Fruit fly (Drosophila melanogaster) whole organism, prepupa: ENCODE results near the gene Ugalt.

Experiments used
- Blimp-1 ChIP-seq: fragments of 200-800 bp; sonication (Bioruptor generic); optimal IDR thresholded peaks from 3 replicates; lab custom pipeline; 2017; ENCODE audit warnings: missing biosample characterization, missing genetic modification characterization, mild to moderate bottlenecking, moderate library complexity, missing genetic modification reagents
- CG10669 ChIP-seq: fragments of 200-800 bp; sonication (Bioruptor generic); optimal IDR thresholded peaks from 3 replicates; lab custom pipeline; 2018; ENCODE audit warnings: missing biosample characterization, mild to moderate bottlenecking, missing genetic modification characterization, moderate library complexity
- CG11762 ChIP-seq: fragments of 200-800 bp; sonication (Bioruptor generic); optimal IDR thresholded peaks from 3 replicates; lab custom pipeline; 2016; ENCODE audit warnings: missing biosample characterization, missing genetic modification characterization; ENCODE audit not compliant: insufficient read depth
- CG11902 ChIP-seq: fragments of 200-800 bp; sonication (Bioruptor generic); optimal IDR thresholded peaks from 3 replicates; lab custom pipeline; 2016; ENCODE audit warnings: missing biosample characterization, missing genetic modification characterization
- CG15336 ChIP-seq: fragments of 200-800 bp; sonication (Bioruptor generic); IDR thresholded peaks from 2 replicates; pipeline ENCODE4 v1.3.6; 2022; ENCODE audit warnings: missing biosample characterization, missing genetic modification characterization
- CG1621 ChIP-seq: fragments of 200-800 bp; sonication (Bioruptor generic); optimal IDR thresholded peaks from 3 replicates; lab custom pipeline; 2018; ENCODE audit warnings: missing biosample characterization, mild to moderate bottlenecking, missing genetic modification characterization
- CG16779 ChIP-seq: fragments of 200-800 bp; sonication (Bioruptor generic); optimal IDR thresholded peaks from 3 replicates; lab custom pipeline; 2017; ENCODE audit warnings: missing biosample characterization, mild to moderate bottlenecking, missing genetic modification characterization
- CG32006 ChIP-seq: fragments of 200-800 bp; sonication (Bioruptor generic); optimal IDR thresholded peaks from 3 replicates; lab custom pipeline; 2017; ENCODE audit warnings: missing biosample characterization, mild to moderate bottlenecking, missing genetic modification characterization
- CG34406 ChIP-seq: fragments of 200-800 bp; sonication (Bioruptor generic); optimal IDR thresholded peaks from 3 replicates; lab custom pipeline; 2016; ENCODE audit warnings: missing biosample characterization, missing genetic modification characterization
- CG4318 ChIP-seq: fragments of 200-800 bp; sonication (Bioruptor generic); optimal IDR thresholded peaks from 3 replicates; lab custom pipeline; 2017; ENCODE audit warnings: missing biosample characterization, mild to moderate bottlenecking, missing genetic modification characterization
- CG6163 ChIP-seq: fragments of 200-800 bp; sonication (Bioruptor generic); IDR thresholded peaks from 3 replicates; pipeline ENCODE4 v1.3.6; 2022; ENCODE audit warnings: missing biosample characterization, missing genetic modification characterization
- CG6792 ChIP-seq: fragments of 200-800 bp; sonication (Bioruptor generic); optimal IDR thresholded peaks from 3 replicates; lab custom pipeline; 2016; ENCODE audit warnings: missing biosample characterization, missing genetic modification characterization
- CG6808 ChIP-seq: fragments of 200-800 bp; sonication (Bioruptor generic); optimal IDR thresholded peaks from 3 replicates; lab custom pipeline; 2017; ENCODE audit warnings: missing biosample characterization, missing genetic modification characterization, mild to moderate bottlenecking, moderate library complexity, missing genetic modification reagents
- CG6854 ChIP-seq: fragments of 200-800 bp; sonication (Bioruptor generic); optimal IDR thresholded peaks from 2 replicates; lab custom pipeline; 2017; ENCODE audit warnings: missing biosample characterization, mild to moderate bottlenecking, missing genetic modification characterization
- CG8119 ChIP-seq: fragments of 200-800 bp; sonication (Bioruptor generic); IDR thresholded peaks from 3 replicates; pipeline ENCODE4 v1.3.6; 2022; ENCODE audit warnings: missing biosample characterization, missing genetic modification characterization
- CG8319 ChIP-seq: fragments of 200-800 bp; sonication (Bioruptor generic); optimal IDR thresholded peaks from 3 replicates; lab custom pipeline; 2016; ENCODE audit warnings: missing biosample characterization, missing genetic modification characterization
- CG8632 ChIP-seq: fragments of 200-800 bp; sonication (Bioruptor generic); optimal IDR thresholded peaks from 3 replicates; lab custom pipeline; 2016; ENCODE audit warnings: missing biosample characterization, missing genetic modification characterization
- CG9139 ChIP-seq: fragments of 200-800 bp; sonication (Bioruptor generic); optimal IDR thresholded peaks from 3 replicates; lab custom pipeline; 2017; ENCODE audit warnings: missing biosample characterization, mild to moderate bottlenecking, missing genetic modification characterization
- Eip75B ChIP-seq: fragments of 200-800 bp; sonication (Bioruptor generic); optimal IDR thresholded peaks from 3 replicates; lab custom pipeline; 2016; ENCODE audit warnings: missing biosample characterization, missing genetic modification characterization
- Eip78C ChIP-seq: fragments of 200-800 bp; sonication (Bioruptor generic); peaks from one replicate; lab custom pipeline; 2016; ENCODE audit warnings: missing biosample characterization, missing genetic modification characterization
- Ets21C ChIP-seq: fragments of 200-800 bp; sonication (Bioruptor generic); optimal IDR thresholded peaks from 3 replicates; lab custom pipeline; 2016; ENCODE audit warnings: missing biosample characterization, missing genetic modification characterization
- Ets96B ChIP-seq: fragments of 200-800 bp; optimal IDR thresholded peaks from 2 replicates; lab custom pipeline; 2019; ENCODE audit warnings: missing biosample characterization, mild to moderate bottlenecking, missing genetic modification characterization, moderate library complexity
- Hr38 ChIP-seq: sonication (Bioruptor generic); optimal IDR thresholded peaks from 2 replicates; lab custom pipeline; 2016; ENCODE audit warnings: missing biosample characterization, missing genetic modification characterization
- Hr39 ChIP-seq: fragments of 200-800 bp; sonication (Bioruptor generic); optimal IDR thresholded peaks from 2 replicates; lab custom pipeline; 2016; ENCODE audit warnings: missing biosample characterization, missing genetic modification characterization
- Met ChIP-seq: fragments of 200-800 bp; sonication (Bioruptor generic); optimal IDR thresholded peaks from 3 replicates; lab custom pipeline; 2016; ENCODE audit warnings: missing biosample characterization, missing genetic modification characterization
- OdsH ChIP-seq: fragments of 200-800 bp; sonication (Bioruptor generic); optimal IDR thresholded peaks from 3 replicates; lab custom pipeline; 2016; ENCODE audit warnings: missing biosample characterization, missing genetic modification characterization
- Smox ChIP-seq: fragments of 200-800 bp; sonication (Bioruptor generic); optimal IDR thresholded peaks from 3 replicates; lab custom pipeline; 2016; ENCODE audit warnings: missing biosample characterization, missing genetic modification characterization
- Sox102F ChIP-seq: fragments of 200-800 bp; sonication (Bioruptor generic); optimal IDR thresholded peaks from 2 replicates; lab custom pipeline; 2016; ENCODE audit warnings: missing biosample characterization, mild to moderate bottlenecking, missing genetic modification characterization
- Sox15 ChIP-seq: fragments of 200-800 bp; sonication (Bioruptor generic); optimal IDR thresholded peaks from 3 replicates; lab custom pipeline; 2016; ENCODE audit warnings: missing biosample characterization, missing genetic modification characterization
- achi ChIP-seq: fragments of 200-800 bp; sonication (Bioruptor generic); optimal IDR thresholded peaks from 3 replicates; lab custom pipeline; 2016; ENCODE audit warnings: missing biosample characterization, missing genetic modification characterization
- acj6 ChIP-seq: fragments of 200-800 bp; sonication (Bioruptor generic); optimal IDR thresholded peaks from 3 replicates; lab custom pipeline; 2016; ENCODE audit warnings: missing biosample characterization, missing genetic modification characterization
- cyc ChIP-seq: fragments of 200-800 bp; sonication (Bioruptor generic); optimal IDR thresholded peaks from 3 replicates; lab custom pipeline; 2016; ENCODE audit warnings: missing biosample characterization, missing genetic modification characterization
- dac ChIP-seq: fragments of 200-800 bp; sonication (Bioruptor generic); optimal IDR thresholded peaks from 2 replicates; lab custom pipeline; 2017; ENCODE audit warnings: missing biosample characterization, mild to moderate bottlenecking, missing genetic modification characterization
- dsx ChIP-seq: fragments of 200-800 bp; optimal IDR thresholded peaks from 3 replicates; lab custom pipeline; 2019; ENCODE audit warnings: missing biosample characterization, mild to moderate bottlenecking, missing genetic modification characterization, moderate library complexity; ENCODE audit not compliant: poor library complexity, severe bottlenecking
- esn ChIP-seq: fragments of 200-800 bp; sonication (Bioruptor generic); optimal IDR thresholded peaks from 2 replicates; lab custom pipeline; 2016; ENCODE audit warnings: missing biosample characterization, mild to moderate bottlenecking, missing genetic modification characterization, moderate library complexity
- fd59A ChIP-seq: fragments of 200-800 bp; sonication (Bioruptor generic); optimal IDR thresholded peaks from 2 replicates; lab custom pipeline; 2017; ENCODE audit warnings: missing biosample characterization, mild to moderate bottlenecking, missing genetic modification characterization, missing genetic modification reagents
- fd85E ChIP-seq: fragments of 200-800 bp; sonication (Bioruptor generic); optimal IDR thresholded peaks from 3 replicates; lab custom pipeline; 2016; ENCODE audit warnings: missing biosample characterization, missing genetic modification characterization
- fkh ChIP-seq: fragments of 200-800 bp; sonication (Bioruptor generic); optimal IDR thresholded peaks from 3 replicates; lab custom pipeline; 2017; ENCODE audit warnings: missing biosample characterization, mild to moderate bottlenecking, missing genetic modification characterization, moderate library complexity
- lz ChIP-seq: fragments of 200-800 bp; sonication (Bioruptor generic); optimal IDR thresholded peaks from 3 replicates; lab custom pipeline; 2016; ENCODE audit warnings: missing biosample characterization, missing genetic modification characterization
- net ChIP-seq: fragments of 200-800 bp; sonication (Bioruptor generic); optimal IDR thresholded peaks from 3 replicates; lab custom pipeline; 2016; ENCODE audit warnings: missing biosample characterization, missing genetic modification characterization
- pdm3 ChIP-seq: fragments of 200-800 bp; sonication (Bioruptor generic); optimal IDR thresholded peaks from 3 replicates; lab custom pipeline; 2016; ENCODE audit warnings: missing biosample characterization, missing genetic modification characterization
- ss ChIP-seq, 2 experiments: fragments of 200-800 bp; sonication (Bioruptor generic); optimal IDR thresholded peaks; 2 replicates in 1 of 2; 3 replicates in 1 of 2; lab custom pipeline; 2017 to 2018; ENCODE audit warnings: mild to moderate bottlenecking in 2 of 2, missing biosample characterization in 2 of 2, missing genetic modification characterization in 2 of 2, moderate library complexity in 1 of 2
- svp ChIP-seq: fragments of 200-800 bp; sonication (Bioruptor generic); peaks from one replicate; lab custom pipeline; 2016; ENCODE audit warnings: missing biosample characterization, missing genetic modification characterization
- topi ChIP-seq: fragments of 200-800 bp; sonication (Bioruptor generic); optimal IDR thresholded peaks from 3 replicates; lab custom pipeline; 2016; ENCODE audit warnings: missing biosample characterization, missing genetic modification characterization
- vri ChIP-seq: fragments of 200-800 bp; sonication (Bioruptor generic); optimal IDR thresholded peaks from 3 replicates; lab custom pipeline; 2016; ENCODE audit warnings: missing biosample characterization, mild to moderate bottlenecking, missing genetic modification characterization

Ugalt gene

dm6 chrX:2744042-2744441 lies 40.4 kb upstream of the Ugalt start, which contains the start of gene Syx4 (continued):
- TF ChIP-seq vri (GFP tag; lab: Kevin White, UChicago) = peak; percentile 80
- TF ChIP-seq OdsH = peak; percentile 92
- peak; percentile 91 for TF ChIP-seq acj6 (GFP tag; lab: Kevin White, UChicago)
- peak; percentile 86 for TF ChIP-seq CG8632 (GFP tag; lab: Kevin White, UChicago)
- TF ChIP-seq Hr39 (GFP tag; lab: Kevin White, UChicago) = peak; percentile 89
- TF ChIP-seq CG8319 (GFP tag; lab: Kevin White, UChicago) = peak; percentile 79
- TF ChIP-seq Ets96B (tag; lab: Kevin White, UChicago) = peak; percentile 90
- TF ChIP-seq CG10669 (GFP tag; lab: Kevin White, UChicago) = peak; percentile 90
- TF ChIP-seq CG34406 = peak; percentile 91
- TF ChIP-seq fkh = peak; percentile 52
- TF ChIP-seq CG6792 (GFP tag; lab: Kevin White, UChicago) = peak; percentile 92
- TF ChIP-seq Hr38 (GFP tag; lab: Kevin White, UChicago) = no peak
- TF ChIP-seq CG11902 (GFP tag; lab: Kevin White, UChicago) = peak; percentile 81
- TF ChIP-seq achi (GFP tag; lab: Kevin White, UChicago) = peak; percentile 91
- peak; percentile 74 for TF ChIP-seq fd59A (GFP tag; lab: Kevin White, UChicago)
- TF ChIP-seq CG32006 = peak; percentile 92
- TF ChIP-seq Sox102F (GFP tag; lab: Kevin White, UChicago) = peak; percentile 88
- peak; percentile 70 for TF ChIP-seq fd85E

dm6 chrX:2743601-2744000 lies 39.9 kb upstream of the Ugalt start:
- TF ChIP-seq CG11902 (GFP tag; lab: Kevin White, UChicago) (no peak), ss (GFP tag; optimal IDR thresholded peaks at IDR 0.05; lab: Kevin White, UChicago) (no peak), fd85E (no peak), fkh (no peak), Eip78C (GFP tag; lab: Kevin White, UChicago) (no peak), Hr39 (GFP tag; lab: Kevin White, UChicago) (no peak), Sox15 (GFP tag; lab: Kevin White, UChicago) (no peak), Smox (GFP tag; lab: Kevin White, UChicago) (no peak), vri (GFP tag; lab: Kevin White, UChicago) (no peak), topi (GFP tag; lab: Kevin White, UChicago) (no peak), cyc (GFP tag; lab: Kevin White, UChicago) (no peak), CG9139 (GFP tag; lab: Kevin White, UChicago) (no peak), CG4318 (GFP tag; lab: Kevin White, UChicago) (no peak), svp (no peak), CG15336 (GFP tag; lab: Robert Waterston, UW) (no peak), CG1621 (tag; lab: Kevin White, UChicago) (no peak), esn (no peak), pdm3 (no peak)

DNA sequence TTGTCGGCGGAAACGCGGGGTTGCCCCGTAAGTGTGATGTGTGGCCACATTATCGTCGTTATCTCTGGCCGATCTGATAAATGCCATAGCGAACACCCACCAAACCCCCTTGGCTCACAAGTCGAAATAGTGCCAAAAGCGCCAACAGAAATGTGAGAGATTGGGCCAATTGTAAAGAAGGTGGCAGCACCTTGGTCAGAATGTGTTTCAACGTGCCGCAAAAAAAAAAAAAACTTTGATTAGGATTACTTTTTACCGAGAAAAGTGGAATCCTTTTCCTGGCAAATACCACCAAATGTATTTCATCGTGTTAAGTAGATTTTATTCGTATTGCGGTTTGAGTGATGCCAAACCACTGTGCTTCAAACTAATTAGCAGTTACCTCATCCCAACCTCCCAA lies 39.4 kb upstream of the Ugalt start:
- TF ChIP-seq CG6163 (GFP tag; lab: Robert Waterston, UW) (peak; percentile 66), Met (GFP tag; lab: Kevin White, UChicago) (peak; percentile 34), Sox102F (GFP tag; lab: Kevin White, UChicago) (peak; percentile 24), Smox (GFP tag; lab: Kevin White, UChicago) (peak; percentile 5), svp (no peak), cyc (GFP tag; lab: Kevin White, UChicago) (peak; percentile 26), Ets21C (GFP tag; lab: Kevin White, UChicago) (peak; percentile 23), esn (peak; percentile 54), CG11762 (GFP tag; lab: Kevin White, UChicago) (no peak), CG8119 (peak; percentile 23; the same call in 1 of the 3 replicates), topi (GFP tag; lab: Kevin White, UChicago) (peak; percentile 31), dsx (GFP tag; lab: Kevin White, UChicago) (no peak), acj6 (GFP tag; lab: Kevin White, UChicago) (peak; percentile 43), CG15336 (GFP tag; lab: Robert Waterston, UW) (no peak), dac (GFP tag; lab: Kevin White, UChicago) (no peak), Eip75B (GFP tag; lab: Kevin White, UChicago) (no peak), CG6854 (no peak), Blimp-1 (GFP tag; lab: Kevin White, UChicago) (no peak), Hr39 (GFP tag; lab: Kevin White, UChicago) (peak; percentile 61), Ets96B (tag; lab: Kevin White, UChicago) (no peak), CG8319 (GFP tag; lab: Kevin White, UChicago) (no peak), CG10669 (GFP tag; lab: Kevin White, UChicago) (no peak), CG6808 (GFP tag; lab: Kevin White, UChicago) (no peak), vri (GFP tag; lab: Kevin White, UChicago) (peak; percentile 29), net (peak; percentile 28), CG16779 (tag; lab: Kevin White, UChicago) (no peak), lz (GFP tag; lab: Kevin White, UChicago) (peak; percentile 45), CG4318 (GFP tag; lab: Kevin White, UChicago) (no peak), Sox15 (GFP tag; lab: Kevin White, UChicago) (peak; percentile 12), ss (GFP tag; optimal IDR thresholded peaks at IDR 0.05; lab: Kevin White, UChicago) (no peak), CG1621 (tag; lab: Kevin White, UChicago) (no peak)
